Fruit fly (Drosophila melanogaster): ENCODE measurements around the gene CG6144.

CG6144 gene

DNA sequence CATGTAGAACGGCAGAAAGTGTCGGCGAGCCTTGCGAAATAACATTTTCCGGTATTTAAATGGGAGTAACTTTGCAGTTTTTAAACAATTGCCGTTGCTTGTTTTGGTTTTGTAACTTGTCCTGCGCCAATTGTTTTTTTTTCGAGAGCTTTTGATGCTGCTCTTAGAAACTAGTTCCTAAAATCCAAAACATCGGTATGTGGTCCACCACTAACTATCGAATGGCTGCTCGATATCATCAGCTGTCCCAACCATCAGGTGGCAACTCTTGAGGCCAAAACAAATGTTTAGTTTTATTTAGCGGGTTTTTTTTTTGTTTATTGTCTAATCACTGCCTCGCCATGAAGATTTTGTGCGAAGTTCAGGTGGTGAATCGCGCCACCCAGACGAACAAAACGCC is 28.6 kb downstream of the CG6144 start, which contains the start of the genes Fatp1 and Lrr47 (continued):
- no peak for TF ChIP-seq Asciz (GFP tag; optimal IDR thresholded peaks at IDR 0.05)
- TF ChIP-seq CG10321 (GFP tag; IDR thresholded peaks at IDR 0.05) = no peak
- no peak for TF ChIP-seq Elba2 (GFP tag; optimal IDR thresholded peaks at IDR 0.05)
- TF ChIP-seq Lhr (GFP tag; optimal IDR thresholded peaks at IDR 0.05) = peak; percentile 52
- peak; percentile 90 for TF ChIP-seq bbx (GFP tag; IDR thresholded peaks at IDR 0.05; ENCODE audit: partially characterized antibody)
- TF ChIP-seq zen2 (GFP tag; IDR thresholded peaks at IDR 0.05; ENCODE audit: partially characterized antibody) = peak; percentile 68; the same call in 2 of the 3 replicates
- no peak for TF ChIP-seq sens-2 (GFP tag; IDR thresholded peaks at IDR 0.05)
- TF ChIP-seq Dp (GFP tag; optimal IDR thresholded peaks at IDR 0.05) = peak; percentile 36
- no peak for TF ChIP-seq CG12299 (tag; optimal IDR thresholded peaks at IDR 0.05)
- TF ChIP-seq CG16779 (GFP tag; IDR thresholded peaks at IDR 0.05) = no peak
- peak; percentile 76 for TF ChIP-seq sqz (GFP tag; optimal IDR thresholded peaks at IDR 0.05)
- TF ChIP-seq MBD-R2 (GFP tag; IDR thresholded peaks at IDR 0.05) = peak; percentile 89
- TF ChIP-seq CG2129 (GFP tag; IDR thresholded peaks at IDR 0.05; ENCODE audit: partially characterized antibody) = peak; percentile 71; the same call in 1 of the 2 replicates
- no peak for TF ChIP-seq Mrtf (GFP tag; IDR thresholded peaks at IDR 0.05)
- TF ChIP-seq wek (GFP tag; optimal IDR thresholded peaks at IDR 0.05) = no peak
- no peak for TF ChIP-seq CG15269 (tag; optimal IDR thresholded peaks at IDR 0.05)
- no peak for TF ChIP-seq CG12659 (GFP tag; optimal IDR thresholded peaks at IDR 0.05)
- peak; percentile 76 for TF ChIP-seq Doc3 (GFP tag; IDR thresholded peaks at IDR 0.05; ENCODE audit: partially characterized antibody)
- peak; percentile 82 for TF ChIP-seq CG16813 (GFP tag; IDR thresholded peaks at IDR 0.05; ENCODE audit: partially characterized antibody)
- no peak for TF ChIP-seq Ssrp (tag; optimal IDR thresholded peaks at IDR 0.05)
- peak; percentile 64 for TF ChIP-seq nerfin-2 (GFP tag; IDR thresholded peaks at IDR 0.05; ENCODE audit: partially characterized antibody)
- peak in 1 of 2 experiments; percentile 92 for TF ChIP-seq crp (GFP tag; optimal IDR thresholded peaks at IDR 0.05)
- TF ChIP-seq CG14710 (tag; optimal IDR thresholded peaks at IDR 0.05) = peak; percentile 25
- peak; percentile 59 for TF ChIP-seq Med (GFP tag)
- no peak for TF ChIP-seq az2 (GFP tag; optimal IDR thresholded peaks at IDR 0.05)
- TF ChIP-seq CG10462 (GFP tag; optimal IDR thresholded peaks at IDR 0.05) = no peak
- TF ChIP-seq CG18011 (GFP tag; optimal IDR thresholded peaks at IDR 0.05) = no peak
- no peak for TF ChIP-seq Abd-B (GFP tag; optimal IDR thresholded peaks at IDR 0.05)
- no peak for TF ChIP-seq Chrac-16 (GFP tag; optimal IDR thresholded peaks at IDR 0.05)
- no peak for TF ChIP-seq grn (GFP tag; optimal IDR thresholded peaks at IDR 0.05)
- TF ChIP-seq scrt (GFP tag; optimal IDR thresholded peaks at IDR 0.05) = peak; percentile 20
- TF ChIP-seq cas (GFP tag; IDR thresholded peaks at IDR 0.05) = no peak
- no peak for TF ChIP-seq CG6683 (GFP tag; optimal IDR thresholded peaks at IDR 0.05)
- no peak for TF ChIP-seq jumu (GFP tag; optimal IDR thresholded peaks at IDR 0.05)
- no peak for TF ChIP-seq CG6272 (GFP tag; IDR thresholded peaks at IDR 0.05)
- TF ChIP-seq sima (GFP tag; optimal IDR thresholded peaks at IDR 0.05) = no peak
- no peak for TF ChIP-seq Nf-YC (tag; optimal IDR thresholded peaks at IDR 0.05)
- peak; percentile 94 for TF ChIP-seq amos (GFP tag; IDR thresholded peaks at IDR 0.05; ENCODE audit: partially characterized antibody)
- peak; percentile 21 for TF ChIP-seq NC2β (GFP tag; optimal IDR thresholded peaks at IDR 0.05)
- peak; percentile 23 for TF ChIP-seq CG11398 (GFP tag; optimal IDR thresholded peaks at IDR 0.05)
- TF ChIP-seq Dll (GFP tag; IDR thresholded peaks at IDR 0.05; ENCODE audit: partially characterized antibody) = peak; percentile 86
- TF ChIP-seq Adf1 (GFP tag; IDR thresholded peaks at IDR 0.05) = no peak
- TF ChIP-seq Mad (GFP tag; optimal IDR thresholded peaks at IDR 0.05) = no peak
- no peak for TF ChIP-seq Fer3 (tag; optimal IDR thresholded peaks at IDR 0.05)
- no peak for TF ChIP-seq Camta (GFP tag; optimal IDR thresholded peaks at IDR 0.05)
- no peak for TF ChIP-seq pb (GFP tag; optimal IDR thresholded peaks at IDR 0.05)
- TF ChIP-seq mld (GFP tag; IDR thresholded peaks at IDR 0.05; ENCODE audit: partially characterized antibody) = peak; percentile 79; the same call in 1 of the 3 replicates
- no peak for TF ChIP-seq tio (GFP tag; optimal IDR thresholded peaks at IDR 0.05)
- TF ChIP-seq Sry-δ (GFP tag; optimal IDR thresholded peaks at IDR 0.05) = peak; percentile 93
- TF ChIP-seq CG13287 (GFP tag; IDR thresholded peaks at IDR 0.05; ENCODE audit: partially characterized antibody) = peak; percentile 90

All from whole organism, embryonic.